Worm (Caenorhabditis elegans) whole organism, L4 larva: ENCODE results near the gene ilys-4.

Experiments used
- F26F4.8 ChIP-seq: fragments of 200-800 bp; sonication (Bioruptor generic); conservative IDR thresholded peaks from 2 replicates; pipeline ENCODE4 v1.3.6; 2022; ENCODE audit warnings: missing genetic modification characterization, missing compliant biosample characterization
- T26A8.4 ChIP-seq: fragments of 200-800 bp; sonication (Bioruptor generic); IDR thresholded peaks from 2 replicates; pipeline ENCODE4 v1.3.6; 2022; ENCODE audit warnings: missing genetic modification characterization, missing compliant biosample characterization
- Y5F2A.4 ChIP-seq: fragments of 200-800 bp; sonication (Bioruptor generic); optimal IDR thresholded peaks from 2 replicates; lab custom pipeline; 2018; ENCODE audit warnings: mild to moderate bottlenecking, missing genetic modification characterization, missing compliant biosample characterization
- ama-1 ChIP-seq: fragments of 150-350 bp; optimal IDR thresholded peaks from 2 replicates; lab custom pipeline; 2014; ENCODE audit warnings: inconsistent platforms, mixed read lengths
- ceh-32 ChIP-seq: sonication (generic microtip); optimal IDR thresholded peaks from 2 replicates; lab custom pipeline; 2016; ENCODE audit warnings: mild to moderate bottlenecking, missing genetic modification characterization, missing compliant biosample characterization; ENCODE audit not compliant: poor library complexity
- egl-27 ChIP-seq: sonication (generic microtip); optimal IDR thresholded peaks from 3 replicates; lab custom pipeline; 2017; ENCODE audit warnings: missing biosample characterization, missing genetic modification reagents, missing genetic modification characterization
- lsy-2 ChIP-seq, 2 experiments: fragments of 150-350 bp in 1 of 2; sonication (generic microtip) in 1 of 2; optimal IDR thresholded peaks; 2 replicates each; lab custom pipeline; 2014 to 2017; ENCODE audit warnings: missing biosample characterization in 2 of 2, missing genetic modification characterization in 2 of 2
- madf-9 ChIP-seq: fragments of 200-800 bp; sonication (Bioruptor generic); conservative IDR thresholded peaks from 2 replicates; pipeline ENCODE4 v1.3.6; 2022; ENCODE audit warnings: missing genetic modification reagents, missing genetic modification characterization, missing compliant biosample characterization
- nhr-10 ChIP-seq: fragments of 150-350 bp; optimal IDR thresholded peaks from 2 replicates; lab custom pipeline; 2014; ENCODE audit warnings: missing biosample characterization, missing genetic modification characterization
- nhr-42 ChIP-seq: fragments of 200-800 bp; sonication (Bioruptor generic); IDR thresholded peaks from 2 replicates; pipeline ENCODE4 v1.3.6; 2022; ENCODE audit warnings: missing genetic modification characterization, missing compliant biosample characterization
- snpc-4 ChIP-seq: fragments of 150-350 bp; optimal IDR thresholded peaks from 2 replicates; lab custom pipeline; 2014; ENCODE audit warnings: missing biosample characterization, missing genetic modification characterization
- unc-130 ChIP-seq: sonication (generic microtip); optimal IDR thresholded peaks from 2 replicates; lab custom pipeline; 2016; ENCODE audit warnings: missing genetic modification reagents, missing genetic modification characterization, missing compliant biosample characterization
- zag-1 ChIP-seq: fragments of 150-350 bp; optimal IDR thresholded peaks from 2 replicates; lab custom pipeline; 2014; ENCODE audit warnings: missing biosample characterization, missing genetic modification characterization

DNA sequence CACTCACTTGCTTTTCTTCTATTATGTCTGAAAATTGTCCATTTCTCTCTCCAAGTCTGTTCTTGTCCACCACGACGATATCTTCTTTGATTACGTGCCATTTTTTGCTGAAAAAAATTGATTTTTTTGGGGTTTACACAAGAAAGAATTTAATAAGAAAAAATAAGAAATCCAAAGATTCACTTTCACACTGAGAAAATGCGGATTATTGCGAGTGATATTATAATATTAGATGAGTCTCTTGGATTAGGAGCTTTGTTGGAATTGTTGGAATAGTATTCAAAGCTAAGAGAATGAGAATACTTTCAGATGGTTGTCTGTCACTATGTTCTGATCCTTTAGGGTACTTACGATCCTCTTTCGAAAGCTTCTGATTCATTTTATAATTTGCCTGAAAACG lies 41.5 kb upstream of the ilys-4 start, which contains the start of gene F20D12.7:
- TF ChIP-seq T26A8.4 (no peak), snpc-4 (no peak), unc-130 (no peak), egl-27 (tag; lab: Kevin White, UChicago) (no peak), nhr-10 (tag; lab: Kevin White, UChicago) (no peak), zag-1 (tag; lab: Kevin White, UChicago) (no peak), nhr-42 (GFP tag; lab: Robert Waterston, UW) (no peak), Y5F2A.4 (GFP tag; lab: Kevin White, UChicago) (no peak), ama-1 (lab: Kevin White, UChicago) (no peak), F26F4.8 (GFP tag; lab: Robert Waterston, UW) (no peak), ceh-32 (tag; lab: Kevin White, UChicago) (no peak), lsy-2 (tag; optimal IDR thresholded peaks at IDR 0.05; lab: Kevin White, UChicago) (no peak), madf-9 (GFP tag; lab: Robert Waterston, UW) (no peak)
